Worm (Caenorhabditis elegans) whole organism, young adult: ENCODE data around the gene best-17.

Experiments used
- B0035.1 ChIP-seq: sonication (generic microtip); optimal IDR thresholded peaks from 2 replicates; lab custom pipeline; 2016; ENCODE audit warnings: missing genetic modification characterization, mild to moderate bottlenecking, missing compliant biosample characterization, missing genotype, missing genetic modification reagents
- B0336.3 ChIP-seq: fragments of 200-800 bp; sonication (Bioruptor generic); IDR thresholded peaks from 2 replicates; pipeline ENCODE4 v1.3.6; 2022; ENCODE audit warnings: missing genetic modification characterization, missing compliant biosample characterization
- D2030.7 ChIP-seq: fragments of 200-800 bp; sonication (Bioruptor generic); IDR thresholded peaks from 2 replicates; pipeline ENCODE4 v1.3.6; 2022; ENCODE audit warnings: missing genetic modification reagents, missing genetic modification characterization, missing compliant biosample characterization
- F22D6.2 ChIP-seq: sonication (generic microtip); optimal IDR thresholded peaks from 2 replicates; lab custom pipeline; 2016; ENCODE audit warnings: mild to moderate bottlenecking, missing genetic modification characterization, missing compliant biosample characterization
- F23B12.7 ChIP-seq: sonication (generic microtip); optimal IDR thresholded peaks from 2 replicates; lab custom pipeline; 2017; ENCODE audit warnings: missing genetic modification characterization, mild to moderate bottlenecking, missing compliant biosample characterization, antibody characterized with exemption, moderate library complexity; ENCODE audit not compliant: insufficient read depth
- F39B2.1 ChIP-seq: fragments of 200-800 bp; sonication (Bioruptor generic); IDR thresholded peaks from 2 replicates; pipeline ENCODE4 v1.3.6; 2022; ENCODE audit warnings: missing genetic modification reagents, missing genetic modification characterization, missing compliant biosample characterization
- F52B5.7 ChIP-seq: sonication (generic microtip); optimal IDR thresholded peaks from 2 replicates; lab custom pipeline; 2016; ENCODE audit warnings: mild to moderate bottlenecking, missing genetic modification characterization, missing compliant biosample characterization
- K11D2.4 ChIP-seq: fragments of 200-800 bp; sonication (Bioruptor generic); IDR thresholded peaks from 2 replicates; pipeline ENCODE4 v1.3.6; 2022; ENCODE audit warnings: missing genetic modification reagents, missing genetic modification characterization, missing compliant biosample characterization
- K12H6.12 ChIP-seq: fragments of 200-800 bp; sonication (Bioruptor generic); optimal IDR thresholded peaks from 2 replicates; lab custom pipeline; 2018; ENCODE audit warnings: mild to moderate bottlenecking, missing genetic modification characterization, missing compliant biosample characterization
- T26A5.8 ChIP-seq: sonication (generic microtip); optimal IDR thresholded peaks from 2 replicates; lab custom pipeline; 2016; ENCODE audit warnings: missing genetic modification characterization, missing compliant biosample characterization
- ZK185.1 ChIP-seq: sonication (generic microtip); optimal IDR thresholded peaks from 2 replicates; lab custom pipeline; 2016; ENCODE audit warnings: mild to moderate bottlenecking, missing genetic modification characterization, missing compliant biosample characterization; ENCODE audit not compliant: poor library complexity, severe bottlenecking
- akir-1 ChIP-seq: fragments of 200-800 bp; sonication (Bioruptor generic); optimal IDR thresholded peaks from 2 replicates; lab custom pipeline; 2018; ENCODE audit warnings: mild to moderate bottlenecking, missing genetic modification characterization, moderate library complexity, missing compliant biosample characterization
- atf-7 ChIP-seq: sonication (generic microtip); optimal IDR thresholded peaks from 2 replicates; lab custom pipeline; 2017; ENCODE audit warnings: mild to moderate bottlenecking, missing genetic modification characterization, missing compliant biosample characterization
- bed-1 ChIP-seq: fragments of 200-800 bp; sonication (Bioruptor generic); IDR thresholded peaks from 2 replicates; pipeline ENCODE4 v1.3.6; 2022; ENCODE audit warnings: missing genetic modification reagents, missing genetic modification characterization, missing compliant biosample characterization
- bed-2 ChIP-seq: fragments of 200-800 bp; sonication (Bioruptor generic); IDR thresholded peaks from 2 replicates; pipeline ENCODE4 v1.3.6; 2022; ENCODE audit warnings: missing genetic modification reagents, missing genetic modification characterization, missing compliant biosample characterization
- cebp-1 ChIP-seq, 2 experiments: fragments of 200-800 bp in 1 of 2; sonication (Bioruptor generic) in 1 of 2; sonication (generic microtip) in 1 of 2; IDR thresholded peaks in 1 of 2; optimal IDR thresholded peaks in 1 of 2; 2 replicates each; pipeline versions ENCODE4 v1.3.6 to Lab custom; 2017 to 2022; ENCODE audit warnings: missing compliant biosample characterization in 2 of 2, missing genetic modification characterization in 2 of 2, mild to moderate bottlenecking in 1 of 2, missing genetic modification reagents in 1 of 2, moderate library complexity in 1 of 2
- ceh-79 ChIP-seq: sonication (generic microtip); optimal IDR thresholded peaks from 2 replicates; lab custom pipeline; 2017; ENCODE audit warnings: mild to moderate bottlenecking, missing genetic modification characterization, missing compliant biosample characterization
- chd-7 ChIP-seq: sonication (generic microtip); optimal IDR thresholded peaks from 2 replicates; lab custom pipeline; 2016; ENCODE audit warnings: mild to moderate bottlenecking, missing genetic modification characterization, moderate library complexity, missing compliant biosample characterization
- die-1 ChIP-seq: sonication (generic microtip); optimal IDR thresholded peaks from 2 replicates; lab custom pipeline; 2016; ENCODE audit warnings: missing genotype, mild to moderate bottlenecking, missing genetic modification characterization, missing compliant biosample characterization
- dpl-1 ChIP-seq: fragments of 150-350 bp; optimal IDR thresholded peaks from 2 replicates; lab custom pipeline; 2014; ENCODE audit warnings: missing biosample characterization, missing genetic modification reagents, missing genetic modification characterization
- efl-1 ChIP-seq: fragments of 150-350 bp; optimal IDR thresholded peaks from 2 replicates; lab custom pipeline; 2014; ENCODE audit warnings: missing biosample characterization, missing genetic modification reagents, missing genetic modification characterization
- egl-18 ChIP-seq: fragments of 200-800 bp; sonication (Bioruptor generic); IDR thresholded peaks from 2 replicates; pipeline ENCODE4 v1.3.6; 2022; ENCODE audit warnings: missing genetic modification reagents, missing genetic modification characterization, missing compliant biosample characterization
- fkh-3 ChIP-seq: sonication (generic microtip); optimal IDR thresholded peaks from 2 replicates; lab custom pipeline; 2016; ENCODE audit warnings: mild to moderate bottlenecking, missing genetic modification characterization, missing compliant biosample characterization
- hmg-20 ChIP-seq: fragments of 200-800 bp; sonication (Bioruptor generic); IDR thresholded peaks from 2 replicates; pipeline ENCODE4 v1.3.6; 2022; ENCODE audit warnings: missing genetic modification reagents, missing genetic modification characterization, missing compliant biosample characterization
- hrde-1 ChIP-seq: sonication (generic microtip); optimal IDR thresholded peaks from 2 replicates; lab custom pipeline; 2016; ENCODE audit warnings: missing genetic modification characterization, mild to moderate bottlenecking, missing compliant biosample characterization, moderate library complexity, missing genotype, missing genetic modification reagents, borderline replicate concordance
- let-607 ChIP-seq, 2 experiments: fragments of 200-800 bp in 1 of 2; sonication (Bioruptor generic) in 1 of 2; sonication (generic microtip) in 1 of 2; optimal IDR thresholded peaks; 2 replicates each; lab custom pipeline; 2016 to 2018; ENCODE audit warnings: mild to moderate bottlenecking in 2 of 2, missing compliant biosample characterization in 2 of 2, missing genetic modification characterization in 2 of 2, moderate library complexity in 2 of 2, missing genotype in 1 of 2
- lin-40 ChIP-seq: sonication (generic microtip); optimal IDR thresholded peaks from 2 replicates; lab custom pipeline; 2016; ENCODE audit warnings: missing genetic modification characterization, mild to moderate bottlenecking, missing compliant biosample characterization, missing genotype, missing genetic modification reagents
- lsl-1 ChIP-seq: fragments of 200-800 bp; sonication (Bioruptor generic); optimal IDR thresholded peaks from 2 replicates; lab custom pipeline; 2018; ENCODE audit warnings: mild to moderate bottlenecking, missing genetic modification characterization, moderate library complexity, missing compliant biosample characterization
- madf-6 ChIP-seq: fragments of 200-800 bp; sonication (Bioruptor generic); IDR thresholded peaks from 2 replicates; pipeline ENCODE4 v1.3.6; 2022; ENCODE audit warnings: missing genetic modification reagents, missing genetic modification characterization, missing compliant biosample characterization
- mcd-1 ChIP-seq: fragments of 200-800 bp; sonication (Bioruptor generic); IDR thresholded peaks from 2 replicates; pipeline ENCODE4 v1.3.6; 2022; ENCODE audit warnings: missing genetic modification reagents, missing genetic modification characterization, missing compliant biosample characterization
- mxl-1 ChIP-seq: sonication (generic microtip); optimal IDR thresholded peaks from 2 replicates; lab custom pipeline; 2016; ENCODE audit warnings: missing genetic modification characterization, missing compliant biosample characterization
- nfya-1 ChIP-seq: sonication (generic microtip); optimal IDR thresholded peaks from 2 replicates; lab custom pipeline; 2017; ENCODE audit warnings: antibody characterized with exemption, missing compliant biosample characterization, missing genetic modification characterization, borderline replicate concordance; ENCODE audit not compliant: insufficient read depth
- nhr-120 ChIP-seq: fragments of 200-800 bp; sonication (Bioruptor generic); IDR thresholded peaks from 2 replicates; pipeline ENCODE4 v1.3.6; 2022; ENCODE audit warnings: missing genetic modification characterization, missing compliant biosample characterization
- nhr-179 ChIP-seq: sonication (generic microtip); optimal IDR thresholded peaks from 2 replicates; lab custom pipeline; 2016; ENCODE audit warnings: mild to moderate bottlenecking, missing genetic modification characterization, missing compliant biosample characterization
- nhr-80 ChIP-seq: sonication (generic microtip); optimal IDR thresholded peaks from 2 replicates; lab custom pipeline; 2016; ENCODE audit warnings: missing genetic modification characterization, missing compliant biosample characterization
- nhr-90 ChIP-seq: sonication (generic microtip); optimal IDR thresholded peaks from 2 replicates; lab custom pipeline; 2016; ENCODE audit warnings: missing genotype, mild to moderate bottlenecking, missing genetic modification characterization, missing compliant biosample characterization
- pha-4 ChIP-seq: fragments of 150-350 bp; sonication (generic microtip); optimal IDR thresholded peaks from 2 replicates; lab custom pipeline; 2014; ENCODE audit warnings: missing biosample characterization, missing genetic modification reagents, missing genetic modification characterization
- rcor-1 ChIP-seq: fragments of 200-800 bp; sonication (Bioruptor generic); IDR thresholded peaks from 2 replicates; pipeline ENCODE4 v1.3.6; 2022; ENCODE audit warnings: missing genetic modification reagents, missing genetic modification characterization, missing compliant biosample characterization
- repo-1 ChIP-seq: sonication (generic microtip); optimal IDR thresholded peaks from 2 replicates; lab custom pipeline; 2017; ENCODE audit warnings: mild to moderate bottlenecking, missing genetic modification characterization, missing compliant biosample characterization
- sdz-38 ChIP-seq: sonication (generic microtip); optimal IDR thresholded peaks from 2 replicates; lab custom pipeline; 2016; ENCODE audit warnings: missing genotype, missing genetic modification characterization, missing compliant biosample characterization
- tbp1 ChIP-seq: fragments of 200-800 bp; sonication (Bioruptor generic); optimal IDR thresholded peaks from 2 replicates; lab custom pipeline; 2018; ENCODE audit warnings: mild to moderate bottlenecking, missing genetic modification characterization, missing compliant biosample characterization
- unc-62 ChIP-seq: fragments of 150-350 bp; optimal IDR thresholded peaks from 2 replicates; lab custom pipeline; 2014; ENCODE audit warnings: missing biosample characterization, missing genetic modification reagents, missing genetic modification characterization
- xnd-1 ChIP-seq: sonication (generic microtip); optimal IDR thresholded peaks from 2 replicates; lab custom pipeline; 2016; ENCODE audit warnings: missing genotype, missing genetic modification reagents, missing genetic modification characterization, missing compliant biosample characterization
- ztf-18 ChIP-seq: sonication (generic microtip); optimal IDR thresholded peaks from 2 replicates; lab custom pipeline; 2016; ENCODE audit warnings: missing genotype, mild to moderate bottlenecking, missing genetic modification characterization, missing compliant biosample characterization
- ztf-22 ChIP-seq: fragments of 200-800 bp; sonication (Bioruptor generic); optimal IDR thresholded peaks from 2 replicates; lab custom pipeline; 2018; ENCODE audit warnings: mild to moderate bottlenecking, missing genetic modification characterization, moderate library complexity, missing compliant biosample characterization
- ztf-26 ChIP-seq: sonication (generic microtip); optimal IDR thresholded peaks from 2 replicates; lab custom pipeline; 2017; ENCODE audit warnings: missing genetic modification characterization, missing compliant biosample characterization
- ztf-28 ChIP-seq: fragments of 200-800 bp; sonication (Bioruptor generic); IDR thresholded peaks from 2 replicates; pipeline ENCODE4 v1.3.6; 2022; ENCODE audit warnings: missing genetic modification reagents, missing genetic modification characterization, missing compliant biosample characterization
- ztf-6 ChIP-seq: fragments of 200-800 bp; sonication (Bioruptor generic); IDR thresholded peaks from 2 replicates; pipeline ENCODE4 v1.3.6; 2022; ENCODE audit warnings: missing genetic modification reagents, missing genetic modification characterization, missing compliant biosample characterization

Gene best-17

ce11 chrIII:600316-600932, 9.0 kb downstream of the best-17 start, which contains the start of gene lec-6:
Gene lec-6, minus strand, starts transcription at chrIII:600366.
- TF ChIP-seq F39B2.1 (no peak), madf-6 (GFP tag; lab: Robert Waterston, UW) (no peak), fkh-3 (no peak), F23B12.7 (tag; lab: Kevin White, UChicago) (peak; percentile 35), ztf-28 (no peak), nfya-1 (no peak), K11D2.4 (no peak), nhr-120 (no peak), unc-62 (GFP tag; lab: Kevin White, UChicago) (no peak), ztf-18 (no peak), hmg-20 (no peak), ztf-22 (peak; percentile 5), ZK185.1 (tag; lab: Kevin White, UChicago) (peak; percentile 66), pha-4 (tag; lab: Kevin White, UChicago) (peak; percentile 29), akir-1 (GFP tag; lab: Kevin White, UChicago) (no peak), ztf-26 (tag; lab: Kevin White, UChicago) (no peak), nhr-179 (tag; lab: Kevin White, UChicago) (no peak), egl-18 (GFP tag; lab: Robert Waterston, UW) (no peak), efl-1 (GFP tag; lab: Kevin White, UChicago) (no peak), F22D6.2 (tag; lab: Kevin White, UChicago) (no peak), repo-1 (tag; lab: Kevin White, UChicago) (no peak), sdz-38 (tag; lab: Kevin White, UChicago) (no peak), nhr-80 (tag; lab: Kevin White, UChicago) (peak; percentile 93), bed-2 (GFP tag; lab: Robert Waterston, UW) (no peak), let-607 (tag; optimal IDR thresholded peaks at IDR 0.05; lab: Kevin White, UChicago) (peak; percentile 92 to 96), B0336.3 (GFP tag; lab: Robert Waterston, UW) (no peak), mxl-1 (tag; lab: Kevin White, UChicago) (no peak), F52B5.7 (no peak), xnd-1 (tag; lab: Kevin White, UChicago) (no peak), K12H6.12 (no peak), die-1 (no peak), cebp-1 (GFP tag; IDR thresholded peaks at IDR 0.05; lab: Robert Waterston, UW) (no peak), cebp-1 (tag; optimal IDR thresholded peaks at IDR 0.05; lab: Kevin White, UChicago) (no peak), mcd-1 (GFP tag; lab: Robert Waterston, UW) (no peak), chd-7 (tag; lab: Kevin White, UChicago) (no peak), atf-7 (tag; lab: Kevin White, UChicago) (peak; percentile 27), ztf-6 (GFP tag; lab: Robert Waterston, UW) (no peak), hrde-1 (tag; lab: Kevin White, UChicago) (no peak), dpl-1 (no peak), T26A5.8 (tag; lab: Kevin White, UChicago) (no peak), B0035.1 (no peak), lin-40 (peak; percentile 14), bed-1 (GFP tag; lab: Robert Waterston, UW) (no peak), ceh-79 (tag; lab: Kevin White, UChicago) (no peak), D2030.7 (GFP tag; lab: Robert Waterston, UW) (no peak), lsl-1 (GFP tag; lab: Kevin White, UChicago) (no peak), tbp1 (GFP tag; lab: Kevin White, UChicago) (peak; percentile 27), rcor-1 (GFP tag; lab: Robert Waterston, UW) (no peak), nhr-90 (tag; lab: Kevin White, UChicago) (peak; percentile 49)
